Worm (Caenorhabditis elegans) whole organism, L4 larva: ENCODE data around the gene K08F4.5.

ENCODE experiments used
- F49E8.2 ChIP-seq: sonication (generic microtip); optimal IDR thresholded peaks from 2 replicates; lab custom pipeline; 2016; ENCODE audit warnings: missing compliant biosample characterization, mild to moderate bottlenecking, missing genetic modification characterization, borderline replicate concordance
- T26A8.4 ChIP-seq: fragments of 200-800 bp; sonication (Bioruptor generic); IDR thresholded peaks from 2 replicates; pipeline ENCODE4 v1.3.6; 2022; ENCODE audit warnings: missing genetic modification characterization, missing compliant biosample characterization
- ceh-28 ChIP-seq: fragments of 150-350 bp; optimal IDR thresholded peaks from 2 replicates; lab custom pipeline; 2014; ENCODE audit warnings: missing biosample characterization, missing genetic modification reagents, missing genetic modification characterization
- ces-1 ChIP-seq: fragments of 150-350 bp; sonication (generic microtip); optimal IDR thresholded peaks from 4 replicates; lab custom pipeline; 2014; ENCODE audit warnings: missing biosample characterization, missing genetic modification reagents, missing genetic modification characterization
- dve-1 ChIP-seq: sonication (generic microtip); optimal IDR thresholded peaks from 2 replicates; lab custom pipeline; 2017; ENCODE audit warnings: antibody characterized with exemption, mild to moderate bottlenecking, missing genetic modification characterization, missing compliant biosample characterization; ENCODE audit not compliant: insufficient read depth
- fkh-10 ChIP-seq: fragments of 150-350 bp; optimal IDR thresholded peaks from 2 replicates; lab custom pipeline; 2014; ENCODE audit warnings: missing biosample characterization, missing genetic modification reagents, missing genetic modification characterization
- lsy-2 ChIP-seq, 2 experiments: fragments of 150-350 bp in 1 of 2; sonication (generic microtip) in 1 of 2; optimal IDR thresholded peaks; 2 replicates each; lab custom pipeline; 2014 to 2017; ENCODE audit warnings: missing biosample characterization in 2 of 2, missing genetic modification characterization in 2 of 2
- mep-1 ChIP-seq: fragments of 150-350 bp; sonication (generic microtip); optimal IDR thresholded peaks from 3 replicates; lab custom pipeline; 2014; ENCODE audit warnings: missing biosample characterization, missing genetic modification characterization
- nhr-28 ChIP-seq: fragments of 150-350 bp; optimal IDR thresholded peaks from 2 replicates; lab custom pipeline; 2014; ENCODE audit warnings: missing biosample characterization, missing genetic modification characterization
- nhr-76 ChIP-seq: fragments of 150-350 bp; optimal IDR thresholded peaks from 2 replicates; lab custom pipeline; 2014; ENCODE audit warnings: missing biosample characterization, missing genetic modification characterization
- skn-1 ChIP-seq: fragments of 150-350 bp; optimal IDR thresholded peaks from 2 replicates; lab custom pipeline; 2014; ENCODE audit warnings: missing biosample characterization, missing genetic modification characterization
- unc-39 ChIP-seq: sonication (generic microtip); optimal IDR thresholded peaks from 2 replicates; lab custom pipeline; 2017; ENCODE audit warnings: missing biosample characterization, missing genetic modification characterization

DNA sequence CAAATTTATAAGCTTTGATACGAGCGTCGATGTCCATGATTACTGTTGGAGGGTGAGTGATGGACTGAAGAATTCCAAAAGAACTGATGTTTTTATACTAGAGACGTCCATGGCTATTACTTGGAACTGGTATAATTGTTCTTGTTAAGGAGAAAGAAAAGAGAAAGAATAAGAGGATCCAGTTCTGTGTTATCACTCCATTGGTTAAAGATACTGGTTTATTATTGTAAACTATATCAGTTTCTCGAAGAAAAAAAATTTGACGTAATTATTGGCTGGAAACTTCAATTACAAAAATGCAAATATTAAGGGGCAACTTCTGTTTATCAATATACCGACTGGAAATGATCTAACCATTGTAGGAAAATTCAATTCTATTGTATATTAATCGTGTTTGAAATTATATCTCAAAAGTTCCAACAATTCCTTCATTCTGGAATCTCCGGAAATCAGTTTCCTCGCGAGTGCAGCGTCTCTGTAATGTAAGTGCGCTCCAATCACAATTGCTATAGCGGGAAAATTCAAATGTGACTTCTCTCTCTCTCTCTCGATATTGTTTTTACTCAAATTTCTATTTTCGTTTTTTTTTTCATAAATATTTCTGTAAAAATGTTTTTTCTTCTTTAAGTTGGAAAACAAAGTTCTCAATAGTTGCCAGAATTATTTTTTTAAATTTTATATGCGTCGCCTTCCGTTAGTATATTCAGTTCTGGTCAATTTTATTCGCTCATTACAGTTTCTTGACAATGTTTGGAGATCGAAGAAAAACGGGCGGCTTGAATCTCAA lies 50.1 kb downstream of the K08F4.5 start, which contains the start of the genes col-2 and ndc-80:
- TF ChIP-seq F49E8.2 = no peak
- TF ChIP-seq mep-1 (tag; lab: Kevin White, UChicago) = no peak
- no peak for TF ChIP-seq nhr-76 (tag; lab: Kevin White, UChicago)
- TF ChIP-seq ces-1 (GFP tag; lab: Kevin White, UChicago) = no peak
- TF ChIP-seq nhr-28 (tag; lab: Kevin White, UChicago) = no peak
- no peak for TF ChIP-seq lsy-2 (tag; optimal IDR thresholded peaks at IDR 0.05; lab: Kevin White, UChicago)
- no peak for TF ChIP-seq dve-1 (tag; lab: Kevin White, UChicago)
- no peak for TF ChIP-seq unc-39 (tag; lab: Kevin White, UChicago)
- TF ChIP-seq ceh-28 (tag; lab: Kevin White, UChicago) = no peak
- TF ChIP-seq skn-1 (tag; lab: Kevin White, UChicago) = no peak
- TF ChIP-seq fkh-10 (GFP tag; lab: Kevin White, UChicago) = no peak
- TF ChIP-seq T26A8.4 = no peak
